Worm (Caenorhabditis elegans) whole organism, L4 larva: Measurements from ENCODE around the gene clec-222.

ENCODE experiments used
- ceh-28 ChIP-seq: fragments of 150-350 bp; optimal IDR thresholded peaks from 2 replicates; lab custom pipeline; 2014; ENCODE audit warnings: missing biosample characterization, missing genetic modification reagents, missing genetic modification characterization
- ceh-82 ChIP-seq: sonication (generic microtip); optimal IDR thresholded peaks from 2 replicates; lab custom pipeline; 2017; ENCODE audit warnings: missing biosample characterization, missing genetic modification characterization
- cey-2 ChIP-seq: sonication (generic microtip); optimal IDR thresholded peaks from 3 replicates; lab custom pipeline; 2017; ENCODE audit warnings: missing genetic modification characterization, mild to moderate bottlenecking, missing compliant biosample characterization, antibody characterized with exemption, borderline replicate concordance; ENCODE audit not compliant: insufficient read depth
- dmd-6 ChIP-seq: fragments of 200-800 bp; sonication (Bioruptor generic); IDR thresholded peaks from 2 replicates; pipeline ENCODE4 v1.3.6; 2022; ENCODE audit warnings: missing genetic modification reagents, missing genetic modification characterization, missing compliant biosample characterization
- mep-1 ChIP-seq: fragments of 150-350 bp; sonication (generic microtip); optimal IDR thresholded peaks from 3 replicates; lab custom pipeline; 2014; ENCODE audit warnings: missing biosample characterization, missing genetic modification characterization
- nhr-25 ChIP-seq: sonication (generic microtip); optimal IDR thresholded peaks from 2 replicates; lab custom pipeline; 2017; ENCODE audit warnings: missing genetic modification characterization, mild to moderate bottlenecking, missing compliant biosample characterization, antibody characterized with exemption, moderate library complexity, borderline replicate concordance; ENCODE audit not compliant: insufficient read depth
- pha-4 ChIP-seq, 2 experiments: fragments of 150-350 bp in 1 of 2; fragments of 200-800 bp in 1 of 2; sonication (Bioruptor generic) in 1 of 2; IDR thresholded peaks in 1 of 2; optimal IDR thresholded peaks in 1 of 2; 2 replicates each; pipeline versions ENCODE4 v1.3.6 to Lab custom; 2014 to 2022; ENCODE audit warnings: missing genetic modification characterization in 2 of 2, missing genetic modification reagents in 2 of 2, missing biosample characterization in 1 of 2, missing compliant biosample characterization in 1 of 2
- set-16 ChIP-seq: fragments of 200-800 bp; sonication (Bioruptor generic); IDR thresholded peaks from 2 replicates; pipeline ENCODE4 v1.3.6; 2022; ENCODE audit warnings: missing genetic modification reagents, missing genetic modification characterization, missing compliant biosample characterization
- skn-1 ChIP-seq: fragments of 150-350 bp; optimal IDR thresholded peaks from 2 replicates; lab custom pipeline; 2014; ENCODE audit warnings: missing biosample characterization, missing genetic modification characterization
- unc-62 ChIP-seq, 3 experiments: fragments of 150-350 bp in 1 of 3; sonication (generic microtip); optimal IDR thresholded peaks in 2 of 3; peaks in 1 of 3; 1 replicate in 1 of 3; 2 replicates in 2 of 3; lab custom pipeline; 2014 to 2017; ENCODE audit warnings: missing biosample characterization in 3 of 3, missing genetic modification characterization in 3 of 3, missing genetic modification reagents in 3 of 3, missing genotype in 1 of 3
- zag-1 ChIP-seq: fragments of 150-350 bp; optimal IDR thresholded peaks from 2 replicates; lab custom pipeline; 2014; ENCODE audit warnings: missing biosample characterization, missing genetic modification characterization

DNA sequence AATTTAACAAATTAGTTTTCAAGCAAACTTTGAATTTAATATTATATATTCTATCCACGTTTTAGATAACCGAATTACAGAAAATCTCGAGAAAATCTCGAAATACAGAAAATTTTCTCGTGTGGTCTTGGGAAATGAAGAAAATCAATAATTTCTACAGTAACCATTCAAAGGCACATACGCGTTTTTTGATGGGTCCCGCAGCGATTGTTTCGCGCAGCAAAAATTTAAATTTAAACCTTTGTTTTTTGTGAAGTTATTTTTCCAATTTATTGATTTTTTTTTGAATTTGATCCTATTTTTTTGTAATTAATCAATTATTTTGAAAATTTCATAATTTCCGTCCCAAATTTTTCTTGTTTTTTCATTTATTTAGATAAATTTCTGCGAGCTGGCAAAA lies 8.4 kb downstream of the clec-222 start:
- TF ChIP-seq mep-1 (no peak), skn-1 (tag; lab: Kevin White, UChicago) (no peak), pha-4 (GFP tag; IDR thresholded peaks at IDR 0.05; lab: Robert Waterston, UW) (no peak), pha-4 (tag; optimal IDR thresholded peaks at IDR 0.05; lab: Kevin White, UChicago) (no peak), nhr-25 (tag; lab: Kevin White, UChicago) (no peak), unc-62 (GFP tag; optimal IDR thresholded peaks at IDR 0.05 in 1 of 2; lab: Kevin White, UChicago) (no peak), unc-62 (tag; optimal IDR thresholded peaks at IDR 0.05; lab: Kevin White, UChicago) (no peak), ceh-82 (tag; lab: Kevin White, UChicago) (no peak), ceh-28 (no peak), dmd-6 (no peak), zag-1 (tag; lab: Kevin White, UChicago) (no peak), set-16 (GFP tag; lab: Robert Waterston, UW) (no peak), cey-2 (no peak)
